Worm (Caenorhabditis elegans) whole organism, young adult: ENCODE measurements around the gene Y69E1A.4.
"Not testable (repeated sequence)": the region's sequence is repeated elsewhere in the genome, so short reads cannot be mapped to it uniquely, and the experiment has no call there.

ENCODE experiments used
- B0336.3 ChIP-seq: fragments of 200-800 bp; sonication (Bioruptor generic); IDR thresholded peaks from 2 replicates; pipeline ENCODE4 v1.3.6; 2022; ENCODE audit warnings: missing genetic modification characterization, missing compliant biosample characterization
- F23B12.7 ChIP-seq: sonication (generic microtip); optimal IDR thresholded peaks from 2 replicates; lab custom pipeline; 2017; ENCODE audit warnings: missing genetic modification characterization, mild to moderate bottlenecking, missing compliant biosample characterization, antibody characterized with exemption, moderate library complexity; ENCODE audit not compliant: insufficient read depth
- F33H1.4 ChIP-seq: fragments of 200-800 bp; sonication (Bioruptor generic); IDR thresholded peaks from 2 replicates; pipeline ENCODE4 v1.3.6; 2022; ENCODE audit warnings: missing genetic modification reagents, missing genetic modification characterization, missing compliant biosample characterization
- F49E8.2 ChIP-seq: sonication (generic microtip); optimal IDR thresholded peaks from 3 replicates; lab custom pipeline; 2017; ENCODE audit warnings: missing genetic modification characterization, mild to moderate bottlenecking, missing compliant biosample characterization, antibody characterized with exemption, moderate library complexity; ENCODE audit not compliant: insufficient read depth
- Y95B8A.8 ChIP-seq: fragments of 200-800 bp; sonication (Bioruptor generic); IDR thresholded peaks from 2 replicates; pipeline ENCODE4 v1.3.6; 2022; ENCODE audit warnings: missing genetic modification reagents, missing genetic modification characterization, missing compliant biosample characterization
- aptf-2 ChIP-seq: fragments of 200-800 bp; sonication (Bioruptor generic); conservative IDR thresholded peaks from 2 replicates; pipeline ENCODE4 v1.3.6; 2022; ENCODE audit warnings: missing genetic modification reagents, missing genetic modification characterization, missing compliant biosample characterization
- attf-3 ChIP-seq: fragments of 200-800 bp; sonication (Bioruptor generic); conservative IDR thresholded peaks from 2 replicates; pipeline ENCODE4 v1.3.6; 2022; ENCODE audit warnings: missing genetic modification reagents, missing genetic modification characterization, missing compliant biosample characterization
- bed-1 ChIP-seq: fragments of 200-800 bp; sonication (Bioruptor generic); IDR thresholded peaks from 2 replicates; pipeline ENCODE4 v1.3.6; 2022; ENCODE audit warnings: missing genetic modification reagents, missing genetic modification characterization, missing compliant biosample characterization
- ccch-3 ChIP-seq: fragments of 200-800 bp; sonication (Bioruptor generic); optimal IDR thresholded peaks from 2 replicates; lab custom pipeline; 2018; ENCODE audit warnings: mild to moderate bottlenecking, missing genetic modification characterization, missing compliant biosample characterization
- ceh-27 ChIP-seq: fragments of 200-800 bp; sonication (Bioruptor generic); optimal IDR thresholded peaks from 2 replicates; lab custom pipeline; 2018; ENCODE audit warnings: mild to moderate bottlenecking, missing genetic modification characterization, moderate library complexity, missing compliant biosample characterization
- ceh-79 ChIP-seq: sonication (generic microtip); optimal IDR thresholded peaks from 2 replicates; lab custom pipeline; 2017; ENCODE audit warnings: mild to moderate bottlenecking, missing genetic modification characterization, missing compliant biosample characterization
- egrh-3 ChIP-seq: fragments of 200-800 bp; sonication (Bioruptor generic); IDR thresholded peaks from 2 replicates; pipeline ENCODE4 v1.3.6; 2022; ENCODE audit warnings: missing genetic modification reagents, missing genetic modification characterization, missing compliant biosample characterization
- hlh-12 ChIP-seq: sonication (generic microtip); optimal IDR thresholded peaks from 2 replicates; lab custom pipeline; 2016; ENCODE audit warnings: missing genetic modification characterization, missing compliant biosample characterization
- hmg-1.2 ChIP-seq: fragments of 200-800 bp; sonication (Bioruptor generic); IDR thresholded peaks from 2 replicates; pipeline ENCODE4 v1.3.6; 2022; ENCODE audit warnings: missing genetic modification reagents, missing genetic modification characterization, missing compliant biosample characterization
- let-607 ChIP-seq, 2 experiments: fragments of 200-800 bp in 1 of 2; sonication (Bioruptor generic) in 1 of 2; sonication (generic microtip) in 1 of 2; optimal IDR thresholded peaks; 2 replicates each; lab custom pipeline; 2016 to 2018; ENCODE audit warnings: mild to moderate bottlenecking in 2 of 2, missing compliant biosample characterization in 2 of 2, missing genetic modification characterization in 2 of 2, moderate library complexity in 2 of 2, missing genotype in 1 of 2
- lin-35 ChIP-seq, 3 experiments: fragments of 150-350 bp in 2 of 3; sonication (generic microtip) in 1 of 3; optimal IDR thresholded peaks; 2 replicates each; lab custom pipeline; 2014 to 2018; ENCODE audit warnings: missing biosample characterization in 3 of 3, missing genetic modification characterization in 3 of 3, missing genetic modification reagents in 3 of 3
- lin-54 ChIP-seq: fragments of 200-800 bp; sonication (Bioruptor generic); optimal IDR thresholded peaks from 2 replicates; lab custom pipeline; 2018; ENCODE audit warnings: mild to moderate bottlenecking, missing genetic modification characterization, missing compliant biosample characterization
- madf-8 ChIP-seq: fragments of 200-800 bp; sonication (Bioruptor generic); conservative IDR thresholded peaks from 2 replicates; pipeline ENCODE4 v1.3.6; 2022; ENCODE audit warnings: missing genetic modification reagents, missing genetic modification characterization, missing compliant biosample characterization
- mcd-1 ChIP-seq: fragments of 200-800 bp; sonication (Bioruptor generic); IDR thresholded peaks from 2 replicates; pipeline ENCODE4 v1.3.6; 2022; ENCODE audit warnings: missing genetic modification reagents, missing genetic modification characterization, missing compliant biosample characterization
- mxl-1 ChIP-seq: sonication (generic microtip); optimal IDR thresholded peaks from 2 replicates; lab custom pipeline; 2016; ENCODE audit warnings: missing genetic modification characterization, missing compliant biosample characterization
- nfya-2 ChIP-seq: fragments of 200-800 bp; sonication (Bioruptor generic); IDR thresholded peaks from 2 replicates; pipeline ENCODE4 v1.3.6; 2022; ENCODE audit warnings: missing genetic modification reagents, missing genetic modification characterization, missing compliant biosample characterization
- nhr-80 ChIP-seq: sonication (generic microtip); optimal IDR thresholded peaks from 2 replicates; lab custom pipeline; 2016; ENCODE audit warnings: missing genetic modification characterization, missing compliant biosample characterization
- nhr-90 ChIP-seq: sonication (generic microtip); optimal IDR thresholded peaks from 2 replicates; lab custom pipeline; 2016; ENCODE audit warnings: missing genotype, mild to moderate bottlenecking, missing genetic modification characterization, missing compliant biosample characterization
- rec-8 ChIP-seq, 2 experiments: sonication (generic microtip); optimal IDR thresholded peaks; 2 replicates each; lab custom pipeline; 2016; ENCODE audit warnings: mild to moderate bottlenecking in 2 of 2, missing genetic modification characterization in 2 of 2, missing genetic modification reagents in 2 of 2, missing genotype in 2 of 2, missing biosample characterization in 1 of 2, missing compliant biosample characterization in 1 of 2, moderate library complexity in 1 of 2
- repo-1 ChIP-seq: sonication (generic microtip); optimal IDR thresholded peaks from 2 replicates; lab custom pipeline; 2017; ENCODE audit warnings: mild to moderate bottlenecking, missing genetic modification characterization, missing compliant biosample characterization
- sea-2 ChIP-seq: fragments of 200-800 bp; sonication (Bioruptor generic); IDR thresholded peaks from 2 replicates; pipeline ENCODE4 v1.3.6; 2022; ENCODE audit warnings: missing genetic modification characterization, missing compliant biosample characterization
- snpc-1.3 ChIP-seq: sonication (generic microtip); optimal IDR thresholded peaks from 2 replicates; lab custom pipeline; 2017; ENCODE audit warnings: missing genetic modification characterization, mild to moderate bottlenecking, missing compliant biosample characterization, antibody characterized with exemption, moderate library complexity, missing genotype, missing genetic modification reagents; ENCODE audit not compliant: insufficient read depth
- tbp1 ChIP-seq: fragments of 200-800 bp; sonication (Bioruptor generic); optimal IDR thresholded peaks from 2 replicates; lab custom pipeline; 2018; ENCODE audit warnings: mild to moderate bottlenecking, missing genetic modification characterization, missing compliant biosample characterization
- ztf-18 ChIP-seq: sonication (generic microtip); optimal IDR thresholded peaks from 2 replicates; lab custom pipeline; 2016; ENCODE audit warnings: missing genotype, mild to moderate bottlenecking, missing genetic modification characterization, missing compliant biosample characterization
- ztf-28 ChIP-seq: fragments of 200-800 bp; sonication (Bioruptor generic); IDR thresholded peaks from 2 replicates; pipeline ENCODE4 v1.3.6; 2022; ENCODE audit warnings: missing genetic modification reagents, missing genetic modification characterization, missing compliant biosample characterization
- ztf-6 ChIP-seq: fragments of 200-800 bp; sonication (Bioruptor generic); IDR thresholded peaks from 2 replicates; pipeline ENCODE4 v1.3.6; 2022; ENCODE audit warnings: missing genetic modification reagents, missing genetic modification characterization, missing compliant biosample characterization

Gene Y69E1A.4

DNA sequence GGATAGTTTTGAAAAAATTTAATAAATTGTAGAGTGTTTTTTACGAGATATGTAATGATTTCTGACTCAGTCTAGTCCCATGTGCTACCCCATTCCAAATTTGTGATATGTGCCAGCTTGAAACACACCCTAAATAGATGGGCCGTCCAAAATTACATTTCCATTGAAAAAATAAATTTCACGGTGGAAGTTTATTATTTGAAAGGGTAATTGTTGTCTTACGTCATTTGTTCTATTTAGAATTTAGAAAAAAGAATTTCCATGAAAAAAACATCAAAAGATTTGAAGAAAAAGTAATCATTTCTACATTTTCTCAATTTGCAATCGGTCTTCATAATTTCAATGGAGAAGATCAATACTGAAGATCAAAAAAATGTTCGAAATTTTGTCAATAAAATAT, at the start of gene Y69E1A.4:
Gene Y69E1A.4, plus strand, starts transcription at position 301 of the 400 bp plus-strand sequence.
- not testable (repeated sequence) for TF ChIP-seq let-607 (tag; optimal IDR thresholded peaks at IDR 0.05; lab: Kevin White, UChicago); aptf-2 (GFP tag; lab: Robert Waterston, UW); ceh-79 (tag; lab: Kevin White, UChicago)

ce11 chrIV:10909206-10909605, 45.8 kb upstream of the Y69E1A.4 start, which contains the start of gene ZK596.2:
Gene ZK596.2 (minus strand): TSS chrIV:10909306.
- TF ChIP-seq B0336.3 (GFP tag; lab: Robert Waterston, UW) (no peak), nhr-90 (tag; lab: Kevin White, UChicago) (no peak), sea-2 (GFP tag; lab: Robert Waterston, UW) (no peak), hmg-1.2 (GFP tag; lab: Robert Waterston, UW) (no peak), Y95B8A.8 (GFP tag; lab: Robert Waterston, UW) (no peak), lin-35 (GFP tag; optimal IDR thresholded peaks at IDR 0.05; lab: Kevin White, UChicago) (no peak), hlh-12 (tag; lab: Kevin White, UChicago) (no peak), F33H1.4 (GFP tag; lab: Robert Waterston, UW) (no peak), ztf-6 (GFP tag; lab: Robert Waterston, UW) (no peak), rec-8 (tag; optimal IDR thresholded peaks at IDR 0.05; lab: Kevin White, UChicago) (no peak), F23B12.7 (no peak), snpc-1.3 (tag; lab: Kevin White, UChicago) (no peak), attf-3 (GFP tag; lab: Robert Waterston, UW) (no peak), ccch-3 (no peak), F49E8.2 (tag; lab: Kevin White, UChicago) (no peak)

DNA sequence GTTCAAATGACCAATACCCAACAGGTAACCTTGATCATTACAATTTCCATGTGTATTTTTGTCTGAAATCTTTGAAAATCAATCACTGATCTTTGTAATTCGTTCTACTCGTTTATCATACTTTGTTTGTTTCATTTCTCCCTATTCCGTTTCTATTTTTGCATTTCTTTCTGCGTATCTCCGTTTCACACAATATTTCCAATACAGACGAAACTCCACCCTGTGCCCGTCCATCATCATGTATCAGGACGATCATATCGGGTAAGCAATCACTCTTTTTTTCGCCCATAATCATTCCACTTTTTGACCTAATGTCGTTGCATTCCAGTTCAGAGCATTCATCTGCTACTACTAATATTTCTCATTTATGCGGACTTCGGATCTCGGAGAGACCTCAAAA, 45.3 kb upstream of the Y69E1A.4 start, which contains the start of gene pyk-2:
Gene pyk-2, plus strand, starts transcription at position 206 of the 400 bp plus-strand sequence.
- peak; percentile 91 for TF ChIP-seq nhr-80 (tag; lab: Kevin White, UChicago)
- TF ChIP-seq hmg-1.2 (GFP tag; lab: Robert Waterston, UW), result peak; percentile 62
- TF ChIP-seq ztf-18, result no peak

DNA sequence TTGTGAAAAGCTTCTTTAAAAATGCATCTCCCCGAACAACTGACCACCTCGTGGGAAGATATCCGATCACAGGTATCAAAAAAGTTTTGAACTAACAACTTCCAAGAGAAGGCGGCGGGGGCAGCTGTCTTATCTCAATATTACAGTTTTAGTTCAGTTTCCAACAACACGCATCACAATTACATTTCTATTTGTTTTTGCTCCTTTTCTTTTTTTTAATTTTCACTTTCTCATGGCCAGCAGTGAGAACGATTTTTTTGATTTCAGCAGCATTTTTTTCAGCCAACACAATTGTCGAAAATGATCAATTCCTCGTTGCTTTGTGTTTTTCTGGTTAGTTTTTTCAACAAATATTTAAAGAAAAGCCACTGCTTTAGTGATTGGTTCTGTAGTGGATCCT, 42.0 kb upstream of the Y69E1A.4 start, which contains the start of gene ZK593.2:
Gene ZK593.2, plus strand, starts transcription at position 301 of the 400 bp plus-strand sequence.
- TF ChIP-seq egrh-3 (GFP tag; lab: Robert Waterston, UW) (no peak), mxl-1 (tag; lab: Kevin White, UChicago) (no peak), repo-1 (tag; lab: Kevin White, UChicago) (peak; percentile 59)

DNA sequence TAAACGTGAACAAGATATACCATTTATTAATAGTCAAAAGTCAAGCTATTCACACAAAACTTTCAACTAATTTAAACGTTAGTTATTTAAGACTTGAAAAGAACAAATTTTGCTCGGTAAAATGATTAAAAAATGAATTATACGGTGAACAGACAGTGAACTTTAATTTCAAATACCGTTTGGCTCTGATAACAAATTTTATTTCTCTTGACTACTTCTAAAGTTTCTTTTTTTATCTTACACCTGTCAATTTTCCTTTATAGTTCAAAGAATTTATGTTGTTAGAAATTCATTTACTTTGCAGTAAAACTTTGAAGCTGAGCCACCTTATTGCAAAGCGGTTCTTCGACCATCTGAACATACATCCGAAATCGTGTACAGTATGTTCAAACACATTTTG, 39.7 kb upstream of the Y69E1A.4 start, which contains the start of gene ZK593.3:
Gene ZK593.3, plus strand, starts transcription at position 301 of the 400 bp plus-strand sequence.
- TF ChIP-seq F49E8.2 (tag; lab: Kevin White, UChicago) (no peak), nhr-80 (tag; lab: Kevin White, UChicago) (peak; percentile 4)
- TF ChIP-seq, all 124 proteins: peak for 1

DNA sequence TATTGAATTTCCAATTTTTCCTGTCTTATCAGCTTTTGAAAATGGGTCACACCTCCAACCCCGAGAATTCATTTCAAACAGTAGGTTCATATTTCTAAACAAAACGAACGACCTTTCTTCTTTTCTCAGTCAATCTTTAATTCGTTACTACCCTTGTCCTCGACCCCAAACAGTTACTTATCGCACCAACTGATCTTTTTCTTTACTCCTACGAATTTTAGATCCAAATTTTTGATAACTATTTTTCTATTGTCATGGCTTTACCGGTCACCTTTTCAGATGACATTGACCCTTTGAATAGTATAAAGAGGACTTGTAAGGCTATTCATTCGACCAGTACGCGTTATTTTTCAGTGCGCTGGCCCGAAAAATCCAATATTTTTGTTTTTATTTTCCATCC, 38.9 kb upstream of the Y69E1A.4 start:
- no peak for TF ChIP-seq bed-1 (GFP tag; lab: Robert Waterston, UW)
- TF ChIP-seq ccch-3, result no peak
- no peak for TF ChIP-seq mcd-1 (GFP tag; lab: Robert Waterston, UW)
- no peak for TF ChIP-seq nfya-2 (GFP tag; lab: Robert Waterston, UW)
- TF ChIP-seq lin-54 (GFP tag; lab: Kevin White, UChicago), result no peak
- TF ChIP-seq madf-8 (GFP tag; lab: Robert Waterston, UW), result no peak
- no peak for TF ChIP-seq ztf-28 (GFP tag; lab: Robert Waterston, UW)
- no peak for TF ChIP-seq egrh-3 (GFP tag; lab: Robert Waterston, UW)
- TF ChIP-seq tbp1 (GFP tag; lab: Kevin White, UChicago), result no peak
- TF ChIP-seq aptf-2 (GFP tag; lab: Robert Waterston, UW), result no peak
- no peak for TF ChIP-seq ceh-27
- TF ChIP-seq rec-8 (tag; optimal IDR thresholded peaks at IDR 0.05; lab: Kevin White, UChicago), result no peak
